Worm (Caenorhabditis elegans): ENCODE measurements around the gene F56C4.2.

DNA sequence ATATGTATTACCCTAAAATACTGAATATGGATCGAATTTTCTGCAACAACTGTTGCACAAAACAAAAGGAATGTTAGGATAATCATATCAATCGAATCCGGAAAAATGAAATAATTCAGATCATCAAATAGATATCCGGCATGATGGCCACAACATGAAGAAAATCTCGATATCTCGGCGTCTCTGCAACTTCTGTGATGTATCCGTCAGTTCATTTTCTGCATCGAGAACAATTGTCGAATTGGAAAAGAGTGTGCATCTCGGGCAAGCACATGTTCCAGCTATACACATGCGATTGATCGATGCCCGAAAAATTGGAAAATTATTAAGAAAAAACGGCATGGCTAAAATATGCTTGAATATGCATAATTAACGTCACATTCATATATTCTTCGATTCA is 46.7 kb downstream of the F56C4.2 start, which contains the start of the genes K08C7.6 and R102.1:
- TF ChIP-seq nhr-11 (tag; optimal IDR thresholded peaks at IDR 0.05) (no peak), lsy-2 (tag; optimal IDR thresholded peaks at IDR 0.05) (no peak)
